Fruit fly (Drosophila melanogaster): ENCODE results near the gene RhoGAP16F.
A peak's percentile ranks its signal among the peaks of the same experiment; 100 is the strongest.

RhoGAP16F gene

dm6 chrX:18101778-18102177 is 8.8 kb downstream of the RhoGAP16F start, which contains the start of gene Taf8 (continued):
- no peak for TF ChIP-seq fu2 (GFP tag; optimal IDR thresholded peaks at IDR 0.05)
- TF ChIP-seq PHDP (tag; optimal IDR thresholded peaks at IDR 0.05), result no peak
- 0 out of 3 replicates have a peak, but pooled peaks have one; percentile 44 for TF ChIP-seq CG14860 (GFP tag; IDR thresholded peaks at IDR 0.05; ENCODE audit: partially characterized antibody)
- TF ChIP-seq Abd-B (GFP tag; optimal IDR thresholded peaks at IDR 0.05), result no peak
- no peak for TF ChIP-seq aop (GFP tag; IDR thresholded peaks at IDR 0.05)
- no peak for TF ChIP-seq gsb (GFP tag; IDR thresholded peaks at IDR 0.05)
- no peak for TF ChIP-seq CG3838 (GFP tag; optimal IDR thresholded peaks at IDR 0.05)
- no peak for TF ChIP-seq CG11398 (GFP tag; optimal IDR thresholded peaks at IDR 0.05)
- TF ChIP-seq CTCF (GFP tag; optimal IDR thresholded peaks at IDR 0.05), result no peak
- TF ChIP-seq Eip74EF (GFP tag; optimal IDR thresholded peaks at IDR 0.05), result no peak
- TF ChIP-seq sug (tag; optimal IDR thresholded peaks at IDR 0.05), result no peak
- TF ChIP-seq CG10209 (GFP tag; optimal IDR thresholded peaks at IDR 0.05), result no peak
- TF ChIP-seq CoRest (tag; optimal IDR thresholded peaks at IDR 0.05), result no peak
- TF ChIP-seq pros (GFP tag; optimal IDR thresholded peaks at IDR 0.05), result no peak
- TF ChIP-seq gsb-n (tag; optimal IDR thresholded peaks at IDR 0.05), result no peak
- TF ChIP-seq CG10543 (GFP tag; optimal IDR thresholded peaks at IDR 0.05), result no peak
- peak; percentile 84 for TF ChIP-seq Sry-δ (GFP tag; optimal IDR thresholded peaks at IDR 0.05)
- TF ChIP-seq br (optimal IDR thresholded peaks at IDR 0.05), result no peak
- peak; percentile 32 for TF ChIP-seq CG4617 (GFP tag; optimal IDR thresholded peaks at IDR 0.05; ENCODE audit: borderline replicate concordance)
- TF ChIP-seq az2 (GFP tag; optimal IDR thresholded peaks at IDR 0.05), result no peak
- TF ChIP-seq Pdp1 (GFP tag; optimal IDR thresholded peaks at IDR 0.05), result no peak
- no peak for TF ChIP-seq HLHmδ (GFP tag; optimal IDR thresholded peaks at IDR 0.05)
- TF ChIP-seq gcm2 (GFP tag; optimal IDR thresholded peaks at IDR 0.05), result no peak
- TF ChIP-seq B-H2 (GFP tag; optimal IDR thresholded peaks at IDR 0.05), result no peak
- TF ChIP-seq twi (tag; optimal IDR thresholded peaks at IDR 0.05), result no peak
- TF ChIP-seq Dip2 (GFP tag; IDR thresholded peaks at IDR 0.05), result no peak
- no peak for TF ChIP-seq CG2116 (GFP tag; optimal IDR thresholded peaks at IDR 0.05)
- no peak for TF ChIP-seq CG17912 (GFP tag; optimal IDR thresholded peaks at IDR 0.05)
- no peak for TF ChIP-seq Taf1 (GFP tag; IDR thresholded peaks at IDR 0.05)
- no peak for TF ChIP-seq CG11093 (GFP tag; IDR thresholded peaks at IDR 0.05)
- TF ChIP-seq mam (GFP tag; optimal IDR thresholded peaks at IDR 0.05), result peak; percentile 20
- peak; percentile 41 for TF ChIP-seq ssp (GFP tag; IDR thresholded peaks at IDR 0.05)
- no peak for TF ChIP-seq h (optimal IDR thresholded peaks at IDR 0.05)
- no peak for TF ChIP-seq Awh (GFP tag; IDR thresholded peaks at IDR 0.05)
- TF ChIP-seq CG4730 (GFP tag; IDR thresholded peaks at IDR 0.05), result no peak
- TF ChIP-seq CG7987 (GFP tag; optimal IDR thresholded peaks at IDR 0.05), result no peak
- no peak for TF ChIP-seq CG14710 (tag; optimal IDR thresholded peaks at IDR 0.05)
- TF ChIP-seq CG8765 (GFP tag; IDR thresholded peaks at IDR 0.05), result no peak
- TF ChIP-seq CG17361 (GFP tag; IDR thresholded peaks at IDR 0.05), result no peak
- no peak for TF ChIP-seq dmrt99B (tag; optimal IDR thresholded peaks at IDR 0.05)
- no peak for TF ChIP-seq nau (GFP tag; optimal IDR thresholded peaks at IDR 0.05)
- no peak for TF ChIP-seq E2f1 (GFP tag; IDR thresholded peaks at IDR 0.05)
- TF ChIP-seq ems (GFP tag; optimal IDR thresholded peaks at IDR 0.05), result no peak
- TF ChIP-seq CG10274 (GFP tag; optimal IDR thresholded peaks at IDR 0.05), result no peak
- no peak for TF ChIP-seq CG6765 (GFP tag; optimal IDR thresholded peaks at IDR 0.05)
- peak; percentile 21 for TF ChIP-seq CG2120 (GFP tag; optimal IDR thresholded peaks at IDR 0.05)
- no peak for TF ChIP-seq CG12769 (tag; optimal IDR thresholded peaks at IDR 0.05)
- no peak for TF ChIP-seq CG18764 (GFP tag; optimal IDR thresholded peaks at IDR 0.05)
- no peak for TF ChIP-seq pfk (GFP tag; optimal IDR thresholded peaks at IDR 0.05)
- no peak for TF ChIP-seq CG7271 (tag; optimal IDR thresholded peaks at IDR 0.05)
- peak in 1 of 2 experiments; percentile 1 for TF ChIP-seq dpn (GFP tag; optimal IDR thresholded peaks at IDR 0.05)
- TF ChIP-seq CG11504 (tag; optimal IDR thresholded peaks at IDR 0.05), result no peak
- no peak for TF ChIP-seq Fer2 (tag; optimal IDR thresholded peaks at IDR 0.05)

Measured in whole organism, embryonic.